Fruit fly (Drosophila melanogaster) whole organism, adult: ENCODE measurements around the gene elg1.
A peak's percentile ranks its signal among the peaks of the same experiment; 100 is the strongest.

Experiments
- CG11617 ChIP-seq: fragments of 200-800 bp; sonication (Bioruptor generic); optimal IDR thresholded peaks from 2 replicates; lab custom pipeline; 2017; ENCODE audit warnings: mild to moderate bottlenecking, missing biosample characterization, missing genetic modification reagents, missing genetic modification characterization
- CG12768 ChIP-seq: fragments of 200-800 bp; sonication (Bioruptor generic); optimal IDR thresholded peaks from 2 replicates; lab custom pipeline; 2017; ENCODE audit warnings: missing biosample characterization, missing genetic modification characterization, mild to moderate bottlenecking, moderate library complexity, missing genetic modification reagents
- CG14711 ChIP-seq: fragments of 200-800 bp; sonication (Bioruptor generic); optimal IDR thresholded peaks from 2 replicates; lab custom pipeline; 2018; ENCODE audit warnings: missing biosample characterization, mild to moderate bottlenecking, missing genetic modification characterization, moderate library complexity
- CG1620 ChIP-seq: fragments of 200-800 bp; sonication (Bioruptor generic); optimal IDR thresholded peaks from 2 replicates; lab custom pipeline; 2016; ENCODE audit warnings: missing biosample characterization, missing genetic modification characterization
- CG33017 ChIP-seq: fragments of 200-800 bp; sonication (Bioruptor generic); optimal IDR thresholded peaks from 2 replicates; lab custom pipeline; 2018; ENCODE audit warnings: missing biosample characterization, mild to moderate bottlenecking, missing genetic modification characterization, moderate library complexity
- CG5204 ChIP-seq: fragments of 200-800 bp; sonication (Bioruptor generic); optimal IDR thresholded peaks from 2 replicates; lab custom pipeline; 2016; ENCODE audit warnings: missing biosample characterization, missing genetic modification characterization
- CG7045 ChIP-seq: fragments of 200-800 bp; sonication (Bioruptor generic); optimal IDR thresholded peaks from 2 replicates; lab custom pipeline; 2017; ENCODE audit warnings: missing biosample characterization, mild to moderate bottlenecking, missing genetic modification characterization
- CG7101 ChIP-seq: fragments of 200-800 bp; sonication (Bioruptor generic); optimal IDR thresholded peaks from 2 replicates; lab custom pipeline; 2018; ENCODE audit warnings: missing biosample characterization, mild to moderate bottlenecking, missing genetic modification characterization, moderate library complexity
- Clk ChIP-seq: fragments of 200-800 bp; sonication (Bioruptor generic); optimal IDR thresholded peaks from 2 replicates; lab custom pipeline; 2017; ENCODE audit warnings: missing biosample characterization, missing genetic modification characterization
- Crg-1 ChIP-seq: fragments of 200-800 bp; sonication (Bioruptor generic); optimal IDR thresholded peaks from 2 replicates; lab custom pipeline; 2016; ENCODE audit warnings: missing biosample characterization, missing genetic modification characterization
- Hr96 ChIP-seq: fragments of 200-800 bp; sonication (Bioruptor generic); optimal IDR thresholded peaks from 2 replicates; lab custom pipeline; 2016; ENCODE audit warnings: missing biosample characterization, missing genetic modification characterization
- Mnt ChIP-seq: fragments of 200-800 bp; sonication (Bioruptor generic); optimal IDR thresholded peaks from 2 replicates; lab custom pipeline; 2016; ENCODE audit warnings: missing biosample characterization, mild to moderate bottlenecking, missing genetic modification characterization
- bab1 ChIP-seq: fragments of 200-800 bp; sonication (Bioruptor generic); optimal IDR thresholded peaks from 3 replicates; lab custom pipeline; 2019; ENCODE audit warnings: missing biosample characterization, mild to moderate bottlenecking, missing genetic modification characterization, moderate library complexity
- cic ChIP-seq: fragments of 200-800 bp; sonication (Bioruptor generic); optimal IDR thresholded peaks from 2 replicates; lab custom pipeline; 2017; ENCODE audit warnings: missing biosample characterization, mild to moderate bottlenecking, missing genetic modification characterization, moderate library complexity
- cnc ChIP-seq, 2 experiments: fragments of >200 bp; optimal IDR thresholded peaks; 2 replicates each; lab custom pipeline; 2017
- kay ChIP-seq: fragments of 200-800 bp; sonication (Bioruptor generic); peaks from one replicate; lab custom pipeline; 2016; ENCODE audit warnings: missing biosample characterization, missing genetic modification characterization, borderline replicate concordance
- ovo ChIP-seq: fragments of 200-800 bp; sonication (Bioruptor generic); optimal IDR thresholded peaks from 2 replicates; lab custom pipeline; 2016; ENCODE audit warnings: missing biosample characterization, missing genetic modification characterization
- pad ChIP-seq: fragments of 200-800 bp; sonication (Bioruptor generic); optimal IDR thresholded peaks from 3 replicates; lab custom pipeline; 2017; ENCODE audit warnings: missing biosample characterization, missing genetic modification characterization, mild to moderate bottlenecking, moderate library complexity, missing genetic modification reagents
- tj ChIP-seq: fragments of 200-800 bp; sonication (Bioruptor generic); optimal IDR thresholded peaks from 3 replicates; lab custom pipeline; 2017; ENCODE audit warnings: missing biosample characterization, mild to moderate bottlenecking, missing genetic modification characterization, moderate library complexity
- toe ChIP-seq: fragments of 200-800 bp; sonication (Bioruptor generic); optimal IDR thresholded peaks from 2 replicates; lab custom pipeline; 2016; ENCODE audit warnings: missing biosample characterization, missing genetic modification characterization

The elg1 gene

dm6 chr3L:16143685-16144539 is 12.1 kb downstream of the elg1 start, which contains the start of gene CG32152:
CG32152 (minus strand) TSS chr3L:16144036.
- TF ChIP-seq CG33017 = no peak
- peak; percentile 47 for TF ChIP-seq bab1
- TF ChIP-seq cic = no peak
- no peak for TF ChIP-seq Mnt (GFP tag; lab: Kevin White, UChicago)
- TF ChIP-seq cnc (optimal IDR thresholded peaks at IDR 0.05; lab: Kevin White, UChicago) = no peak
- peak; percentile 87 for TF ChIP-seq tj

- no peak for TF ChIP-seq Mnt (GFP tag; lab: Kevin White, UChicago)
- TF ChIP-seq Hr96 (GFP tag; lab: Kevin White, UChicago) = no peak
- no peak for TF ChIP-seq CG12768 (GFP tag; lab: Kevin White, UChicago)
- TF ChIP-seq ovo (GFP tag; lab: Kevin White, UChicago) = no peak
- no peak for TF ChIP-seq kay (GFP tag; lab: Kevin White, UChicago)
- no peak for TF ChIP-seq CG7045 (GFP tag; lab: Kevin White, UChicago)
These were observed 13.5 kb downstream of the elg1 start for dm6 chr3L:16145282-16145681.

- TF ChIP-seq Mnt (GFP tag; lab: Kevin White, UChicago) = no peak
- no peak for TF ChIP-seq cic
- TF ChIP-seq CG1620 (GFP tag; lab: Kevin White, UChicago) = no peak
- TF ChIP-seq CG33017 = no peak
- no peak for TF ChIP-seq tj
- no peak for TF ChIP-seq cnc (optimal IDR thresholded peaks at IDR 0.05; lab: Kevin White, UChicago)
- TF ChIP-seq Hr96 (GFP tag; lab: Kevin White, UChicago) = no peak
- TF ChIP-seq CG14711 = no peak
- TF ChIP-seq CG12768 (GFP tag; lab: Kevin White, UChicago) = no peak
- no peak for TF ChIP-seq CG5204 (GFP tag; lab: Kevin White, UChicago)
- TF ChIP-seq Crg-1 (GFP tag; lab: Kevin White, UChicago) = no peak
- TF ChIP-seq CG7101 (tag; lab: Kevin White, UChicago) = no peak
- no peak for TF ChIP-seq toe
- TF ChIP-seq ovo (GFP tag; lab: Kevin White, UChicago) = no peak
- TF ChIP-seq pad (GFP tag; lab: Kevin White, UChicago) = no peak
- TF ChIP-seq bab1 = no peak
- no peak for TF ChIP-seq CG11617
- no peak for TF ChIP-seq Clk (GFP tag; lab: Kevin White, UChicago)
- no peak for TF ChIP-seq kay (GFP tag; lab: Kevin White, UChicago)
- no peak for TF ChIP-seq CG7045 (GFP tag; lab: Kevin White, UChicago)
These were observed 14.2 kb downstream of the elg1 start for dm6 chr3L:16145931-16146538.

dm6 chr3L:16146539-16146934 is 14.7 kb downstream of the elg1 start:
- no peak for TF ChIP-seq cnc (optimal IDR thresholded peaks at IDR 0.05; lab: Kevin White, UChicago)
- peak; percentile 66 for TF ChIP-seq kay (GFP tag; lab: Kevin White, UChicago)

- TF ChIP-seq CG12768 (GFP tag; lab: Kevin White, UChicago) (no peak), tj (no peak), CG33017 (no peak), CG7101 (tag; lab: Kevin White, UChicago) (no peak)
These were observed 15.5 kb downstream of the elg1 start for dm6 chr3L:16147325-16147724.

- TF ChIP-seq CG11617 (peak; percentile 26), ovo (GFP tag; lab: Kevin White, UChicago) (no peak), Clk (GFP tag; lab: Kevin White, UChicago) (peak; percentile 37), CG33017 (no peak), pad (GFP tag; lab: Kevin White, UChicago) (peak; percentile 7), CG7045 (GFP tag; lab: Kevin White, UChicago) (peak; percentile 37), tj (peak; percentile 43)
These were observed 16.0 kb downstream of the elg1 start for dm6 chr3L:16147819-16148236.

- TF ChIP-seq pad (GFP tag; lab: Kevin White, UChicago) (peak; percentile 6), ovo (GFP tag; lab: Kevin White, UChicago) (peak; percentile 11), CG12768 (GFP tag; lab: Kevin White, UChicago) (peak; percentile 88), CG14711 (no peak), cnc (optimal IDR thresholded peaks at IDR 0.05; lab: Kevin White, UChicago) (no peak), CG7101 (tag; lab: Kevin White, UChicago) (peak; percentile 46), Hr96 (GFP tag; lab: Kevin White, UChicago) (peak; percentile 45), CG7045 (GFP tag; lab: Kevin White, UChicago) (peak; percentile 25), CG5204 (GFP tag; lab: Kevin White, UChicago) (peak; percentile 50), kay (GFP tag; lab: Kevin White, UChicago) (peak; percentile 9), bab1 (no peak), CG33017 (peak; percentile 59), toe (no peak), cic (peak; percentile 83), Crg-1 (GFP tag; lab: Kevin White, UChicago) (no peak), tj (peak; percentile 13), CG1620 (GFP tag; lab: Kevin White, UChicago) (no peak), Clk (GFP tag; lab: Kevin White, UChicago) (no peak), Mnt (GFP tag; lab: Kevin White, UChicago) (peak; percentile 85), CG11617 (peak; percentile 51)
These were observed 17.8 kb downstream of the elg1 start for dm6 chr3L:16149418-16150160.
